Worm (Caenorhabditis elegans): Measurements from ENCODE around the gene clec-196.

- TF ChIP-seq med-1 (GFP tag; optimal IDR thresholded peaks at IDR 0.05; ENCODE audit: insufficient read depth) (no peak), cog-1 (tag; optimal IDR thresholded peaks at IDR 0.05) (no peak), flt-1 (GFP tag; IDR thresholded peaks at IDR 0.05) (no peak), ref-1 (GFP tag; conservative IDR thresholded peaks at IDR 0.05) (no peak), klf-2 (GFP tag; conservative IDR thresholded peaks at IDR 0.05) (no peak), tab-1 (GFP tag; IDR thresholded peaks at IDR 0.05) (no peak), ztf-29 (GFP tag; IDR thresholded peaks at IDR 0.05) (no peak)
Observed at ce11 chrIV:17291629-17292199, 15.0 kb downstream of the clec-196 start, which contains the start of the genes T28F3.11 and slc-17.4.

Data from whole organism, midembryonic.